Fruit fly (Drosophila melanogaster) whole organism, embryonic: Measurements from ENCODE around the gene CG43221.

Experiments used
- Abd-B ChIP-seq: fragments of 200-800 bp; sonication (Bioruptor generic); optimal IDR thresholded peaks from 2 replicates; lab custom pipeline; 2018; ENCODE audit warnings: missing biosample characterization, mild to moderate bottlenecking, missing genetic modification characterization, moderate library complexity
- Adf1 ChIP-seq: fragments of 200-800 bp; sonication (Bioruptor generic); IDR thresholded peaks from 2 replicates; pipeline ENCODE4 v1.3.6; 2022; ENCODE audit warnings: missing biosample characterization, missing genetic modification characterization
- CG10565 ChIP-seq: fragments of 200-800 bp; sonication (Bioruptor generic); optimal IDR thresholded peaks from 3 replicates; lab custom pipeline; 2016; ENCODE audit warnings: missing biosample characterization, mild to moderate bottlenecking, missing genetic modification characterization
- CG11247 ChIP-seq: fragments of 200-800 bp; sonication (Bioruptor generic); IDR thresholded peaks from 2 replicates; pipeline ENCODE4 v1.3.6; 2022; ENCODE audit warnings: missing biosample characterization, missing genetic modification characterization
- CG11560 ChIP-seq: fragments of 200-800 bp; sonication (Bioruptor generic); IDR thresholded peaks from 3 replicates; pipeline ENCODE4 v1.3.6; 2022; ENCODE audit warnings: missing biosample characterization, missing genetic modification characterization
- CG11695 ChIP-seq: fragments of 200-800 bp; sonication (Bioruptor generic); IDR thresholded peaks from 3 replicates; pipeline ENCODE4 v1.3.6; 2022; ENCODE audit warnings: missing biosample characterization, missing genetic modification characterization
- CG11696 ChIP-seq: fragments of 200-800 bp; sonication (Bioruptor generic); IDR thresholded peaks from 2 replicates; pipeline ENCODE4 v1.3.6; 2022; ENCODE audit warnings: missing biosample characterization, missing genetic modification characterization
- CG12155 ChIP-seq: fragments of 200-800 bp; sonication (Bioruptor generic); optimal IDR thresholded peaks from 3 replicates; lab custom pipeline; 2016; ENCODE audit warnings: missing biosample characterization, missing genetic modification characterization
- CG12299 ChIP-seq: fragments of 200-800 bp; sonication (Bioruptor generic); optimal IDR thresholded peaks from 2 replicates; lab custom pipeline; 2018; ENCODE audit warnings: missing biosample characterization, mild to moderate bottlenecking, missing genetic modification characterization
- CG12942 ChIP-seq: fragments of 200-800 bp; sonication (Bioruptor generic); optimal IDR thresholded peaks from 3 replicates; lab custom pipeline; 2016; ENCODE audit warnings: missing biosample characterization, missing genetic modification characterization
- CG13296 ChIP-seq: fragments of 200-800 bp; sonication (Bioruptor generic); optimal IDR thresholded peaks from 3 replicates; lab custom pipeline; 2018; ENCODE audit warnings: missing biosample characterization, mild to moderate bottlenecking, missing genetic modification characterization
- CG13624 ChIP-seq: fragments of 200-800 bp; sonication (Bioruptor generic); optimal IDR thresholded peaks from 2 replicates; lab custom pipeline; 2016; ENCODE audit warnings: missing biosample characterization, missing genetic modification characterization
- CG14667 ChIP-seq: fragments of 200-800 bp; sonication (Bioruptor generic); IDR thresholded peaks from 2 replicates; pipeline ENCODE4 v1.3.6; 2022; ENCODE audit warnings: missing biosample characterization, missing genetic modification characterization
- CG14860 ChIP-seq: fragments of 200-800 bp; sonication (Bioruptor generic); IDR thresholded peaks from 3 replicates; pipeline ENCODE4 v1.3.6; 2022; ENCODE audit warnings: missing biosample characterization, missing genetic modification characterization; ENCODE audit not compliant: partially characterized antibody
- CG15601 ChIP-seq: fragments of 200-800 bp; sonication (Bioruptor generic); optimal IDR thresholded peaks from 3 replicates; lab custom pipeline; 2019; ENCODE audit warnings: missing biosample characterization, mild to moderate bottlenecking, missing genetic modification characterization, moderate library complexity
- CG18764 ChIP-seq: fragments of 200-800 bp; sonication (Bioruptor generic); optimal IDR thresholded peaks from 3 replicates; lab custom pipeline; 2016; ENCODE audit warnings: missing biosample characterization, missing genetic modification characterization
- CG2678 ChIP-seq: fragments of 200-800 bp; sonication (Bioruptor generic); optimal IDR thresholded peaks from 3 replicates; lab custom pipeline; 2019; ENCODE audit warnings: missing biosample characterization, mild to moderate bottlenecking, missing genetic modification characterization, moderate library complexity
- CG2889 ChIP-seq: fragments of 200-800 bp; sonication (Bioruptor generic); IDR thresholded peaks from 3 replicates; pipeline ENCODE4 v1.3.6; 2022; ENCODE audit warnings: missing biosample characterization, missing genetic modification characterization
- CG31365 ChIP-seq: fragments of 200-800 bp; sonication (Bioruptor generic); optimal IDR thresholded peaks from 2 replicates; lab custom pipeline; 2018; ENCODE audit warnings: missing biosample characterization, mild to moderate bottlenecking, missing genetic modification characterization
- CG3281 ChIP-seq: fragments of 200-800 bp; sonication (Bioruptor generic); optimal IDR thresholded peaks from 3 replicates; lab custom pipeline; 2017; ENCODE audit warnings: missing biosample characterization, mild to moderate bottlenecking, missing genetic modification characterization
- CG3407 ChIP-seq: fragments of 200-800 bp; sonication (Bioruptor generic); optimal IDR thresholded peaks from 2 replicates; lab custom pipeline; 2018; ENCODE audit warnings: missing biosample characterization, mild to moderate bottlenecking, missing genetic modification characterization
- CG4360 ChIP-seq: fragments of 200-800 bp; sonication (Bioruptor generic); IDR thresholded peaks from 2 replicates; pipeline ENCODE4 v1.3.6; 2022; ENCODE audit warnings: missing biosample characterization, missing genetic modification characterization
- CG4730 ChIP-seq: fragments of 200-800 bp; sonication (Bioruptor generic); IDR thresholded peaks from 2 replicates; pipeline ENCODE4 v1.3.6; 2022; ENCODE audit warnings: missing biosample characterization, missing genetic modification characterization
- CG7928 ChIP-seq: fragments of 200-800 bp; sonication (Bioruptor generic); optimal IDR thresholded peaks from 2 replicates; lab custom pipeline; 2017; ENCODE audit warnings: missing biosample characterization, mild to moderate bottlenecking, missing genetic modification characterization
- CG8944 ChIP-seq: fragments of 200-800 bp; sonication (Bioruptor generic); optimal IDR thresholded peaks from 3 replicates; lab custom pipeline; 2016; ENCODE audit warnings: missing biosample characterization, missing genetic modification characterization
- CG9797 ChIP-seq: fragments of 200-800 bp; sonication (Bioruptor generic); optimal IDR thresholded peaks from 3 replicates; lab custom pipeline; 2018; ENCODE audit warnings: missing biosample characterization, mild to moderate bottlenecking, missing genetic modification characterization
- Dbx ChIP-seq: fragments of 200-800 bp; sonication (Bioruptor generic); IDR thresholded peaks from 3 replicates; pipeline ENCODE4 v1.3.6; 2022; ENCODE audit warnings: missing biosample characterization, missing genetic modification characterization
- Dll ChIP-seq: fragments of 200-800 bp; sonication (Bioruptor generic); IDR thresholded peaks from 4 replicates; pipeline ENCODE4 v1.3.6; 2022; ENCODE audit warnings: missing biosample characterization, missing genetic modification characterization; ENCODE audit not compliant: partially characterized antibody
- Dp ChIP-seq: fragments of 200-800 bp; sonication (Bioruptor generic); optimal IDR thresholded peaks from 2 replicates; lab custom pipeline; 2018; ENCODE audit warnings: missing biosample characterization, mild to moderate bottlenecking, missing genetic modification characterization, moderate library complexity
- Dref ChIP-seq: fragments of 200-800 bp; sonication (Bioruptor generic); IDR thresholded peaks from 2 replicates; pipeline ENCODE4 v1.3.6; 2022; ENCODE audit warnings: missing biosample characterization, missing genetic modification characterization
- Fer3 ChIP-seq: fragments of 200-800 bp; sonication (Bioruptor generic); optimal IDR thresholded peaks from 2 replicates; lab custom pipeline; 2018; ENCODE audit warnings: missing biosample characterization, mild to moderate bottlenecking, missing genetic modification characterization, moderate library complexity
- Hand ChIP-seq: fragments of 200-800 bp; sonication (Bioruptor generic); optimal IDR thresholded peaks from 2 replicates; lab custom pipeline; 2017; ENCODE audit warnings: mild to moderate bottlenecking, missing biosample characterization, missing genetic modification reagents, missing genetic modification characterization
- Hmr ChIP-seq: fragments of 200-800 bp; sonication (Bioruptor generic); optimal IDR thresholded peaks from 3 replicates; lab custom pipeline; 2017; ENCODE audit warnings: mild to moderate bottlenecking, missing biosample characterization, missing genetic modification reagents, missing genetic modification characterization
- Hr39 ChIP-seq: fragments of >200 bp; optimal IDR thresholded peaks from 2 replicates; lab custom pipeline; 2017
- Kr ChIP-seq: fragments of 200-800 bp; sonication (Bioruptor generic); optimal IDR thresholded peaks from 2 replicates; lab custom pipeline; 2017; ENCODE audit warnings: missing biosample characterization, mild to moderate bottlenecking, missing genetic modification characterization
- MBD-R2 ChIP-seq: fragments of 200-800 bp; sonication (Bioruptor generic); IDR thresholded peaks from 2 replicates; pipeline ENCODE4 v1.3.6; 2022; ENCODE audit warnings: missing biosample characterization, missing genetic modification characterization
- Neu2 ChIP-seq: fragments of 200-800 bp; sonication (Bioruptor generic); optimal IDR thresholded peaks from 3 replicates; lab custom pipeline; 2016; ENCODE audit warnings: missing biosample characterization, missing genetic modification characterization, borderline replicate concordance
- Nf-YA ChIP-seq: fragments of 200-800 bp; sonication (Bioruptor generic); IDR thresholded peaks from 2 replicates; pipeline ENCODE4 v1.3.6; 2022; ENCODE audit warnings: missing biosample characterization, missing genetic modification characterization
- Nf-YB ChIP-seq: fragments of 200-800 bp; sonication (Bioruptor generic); optimal IDR thresholded peaks from 3 replicates; lab custom pipeline; 2019; ENCODE audit warnings: missing biosample characterization, mild to moderate bottlenecking, missing genetic modification characterization, moderate library complexity
- Ravus ChIP-seq: fragments of 200-800 bp; sonication (Bioruptor generic); IDR thresholded peaks from 2 replicates; pipeline ENCODE4 v1.3.6; 2022; ENCODE audit warnings: missing biosample characterization, missing genetic modification characterization
- Sox102F ChIP-seq: fragments of 200-800 bp; sonication (Bioruptor generic); optimal IDR thresholded peaks from 2 replicates; lab custom pipeline; 2018; ENCODE audit warnings: missing biosample characterization, mild to moderate bottlenecking, missing genetic modification characterization, moderate library complexity
- chn ChIP-seq: fragments of 200-800 bp; sonication (Bioruptor generic); optimal IDR thresholded peaks from 2 replicates; lab custom pipeline; 2016; ENCODE audit warnings: missing biosample characterization, missing genetic modification characterization
- ci ChIP-seq: fragments of 200-800 bp; sonication (Bioruptor generic); IDR thresholded peaks from 3 replicates; pipeline ENCODE4 v1.3.6; 2022; ENCODE audit warnings: missing biosample characterization, missing genetic modification characterization
- en ChIP-seq: fragments of 200-800 bp; sonication (Bioruptor generic); optimal IDR thresholded peaks from 2 replicates; lab custom pipeline; 2016; ENCODE audit warnings: missing biosample characterization, missing genetic modification characterization
- ewg ChIP-seq: fragments of 200-800 bp; sonication (Bioruptor generic); optimal IDR thresholded peaks from 3 replicates; lab custom pipeline; 2017; ENCODE audit warnings: mild to moderate bottlenecking, missing biosample characterization, missing genetic modification reagents, missing genetic modification characterization
- kah ChIP-seq: fragments of 200-800 bp; sonication (Bioruptor generic); optimal IDR thresholded peaks from 2 replicates; lab custom pipeline; 2018; ENCODE audit warnings: missing biosample characterization, mild to moderate bottlenecking, missing genetic modification characterization
- nmo ChIP-seq: fragments of 200-800 bp; sonication (Bioruptor generic); optimal IDR thresholded peaks from 2 replicates; lab custom pipeline; 2018; ENCODE audit warnings: missing biosample characterization, mild to moderate bottlenecking, missing genetic modification characterization, moderate library complexity
- rib ChIP-seq: fragments of 200-800 bp; sonication (Bioruptor generic); IDR thresholded peaks from 2 replicates; pipeline ENCODE4 v1.3.6; 2022; ENCODE audit warnings: missing biosample characterization, missing genetic modification characterization
- row ChIP-seq: fragments of 200-800 bp; sonication (Bioruptor generic); IDR thresholded peaks from 3 replicates; pipeline ENCODE4 v1.3.6; 2022; ENCODE audit warnings: missing biosample characterization, missing genetic modification characterization

The CG43221 gene

DNA sequence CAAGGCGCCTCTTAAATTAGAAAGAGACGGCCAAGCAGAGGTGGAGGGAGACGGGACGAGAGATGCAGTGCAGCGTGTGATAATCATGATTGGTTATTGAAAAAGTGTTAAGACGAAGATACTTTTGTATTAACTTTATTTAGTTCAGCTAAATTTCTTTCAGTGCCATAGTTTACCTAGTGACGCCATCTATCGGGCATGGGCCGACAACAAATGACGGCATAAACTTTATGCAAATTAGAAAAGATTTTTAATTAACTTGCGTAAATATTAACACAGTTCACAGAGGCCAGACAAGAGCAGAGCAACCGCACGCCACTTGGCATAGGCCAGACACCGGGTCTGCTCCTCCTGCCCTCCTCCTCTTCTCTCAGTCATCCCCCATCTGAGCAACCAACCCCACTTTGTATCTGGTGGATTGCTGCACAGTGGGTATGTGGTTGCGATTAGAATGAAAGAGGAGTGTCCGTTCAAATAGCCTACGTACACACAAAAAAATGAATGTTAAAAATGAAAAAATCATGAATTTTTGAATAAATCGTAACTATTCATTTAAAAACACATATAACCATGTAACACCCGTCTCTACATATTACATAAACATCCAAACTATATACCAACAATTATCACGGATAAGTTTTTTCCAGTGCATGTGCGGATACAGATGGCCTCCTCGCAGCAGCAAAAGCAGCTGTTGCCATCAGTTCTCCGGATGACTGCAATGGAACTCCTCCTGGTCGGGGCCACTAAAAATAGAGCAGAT, 19.5 kb upstream of the CG43221 start (continued):
- TF ChIP-seq ewg (GFP tag; lab: Kevin White, UChicago) (peak; percentile 72), CG2678 (tag; lab: Kevin White, UChicago) (peak; percentile 89), Hmr (GFP tag; lab: Kevin White, UChicago) (peak; percentile 79), Adf1 (GFP tag; lab: Robert Waterston, UW) (peak; percentile 43; the same call in 1 of the 2 replicates), Sox102F (GFP tag; lab: Kevin White, UChicago) (peak; percentile 90), MBD-R2 (peak; percentile 50; the same call in 1 of the 2 replicates), CG8944 (GFP tag; lab: Kevin White, UChicago) (peak; percentile 77), Hand (peak; percentile 80), Abd-B (GFP tag; lab: Kevin White, UChicago) (peak; percentile 63), CG31365 (tag; lab: Kevin White, UChicago) (peak; percentile 17), CG3407 (GFP tag; lab: Kevin White, UChicago) (peak; percentile 58), CG14860 (GFP tag; lab: Robert Waterston, UW) (no peak), Nf-YB (GFP tag; lab: Kevin White, UChicago) (no peak), Dp (GFP tag; lab: Kevin White, UChicago) (no peak), CG9797 (GFP tag; lab: Kevin White, UChicago) (no peak), CG12155 (GFP tag; lab: Kevin White, UChicago) (peak; percentile 73), CG11247 (GFP tag; lab: Robert Waterston, UW) (peak; percentile 47; the same call in 1 of the 2 replicates), Hr39 (lab: Kevin White, UChicago) (no peak), chn (peak; percentile 60), CG15601 (tag; lab: Kevin White, UChicago) (peak; percentile 83), Neu2 (GFP tag; lab: Kevin White, UChicago) (no peak), nmo (GFP tag; lab: Kevin White, UChicago) (peak; percentile 91), CG18764 (GFP tag; lab: Kevin White, UChicago) (peak; percentile 68), Dbx (GFP tag; lab: Robert Waterston, UW) (peak; percentile 81), row (peak; percentile 86), Kr (GFP tag; lab: Kevin White, UChicago) (no peak), Dll (GFP tag; lab: Robert Waterston, UW) (no peak), CG3281 (GFP tag; lab: Kevin White, UChicago) (peak; percentile 75), CG11696 (peak; percentile 57), CG13296 (peak; percentile 59), CG11560 (tag; lab: Robert Waterston, UW) (peak; percentile 48; the same call in 1 of the 3 replicates), rib (GFP tag; lab: Robert Waterston, UW) (no peak), CG4360 (GFP tag; lab: Robert Waterston, UW) (peak; percentile 51; the same call in 1 of the 2 replicates), CG4730 (peak; percentile 30; the same call in 1 of the 2 replicates), Nf-YA (peak; percentile 80), CG10565 (peak; percentile 7), CG13624 (GFP tag; lab: Kevin White, UChicago) (peak; percentile 77), Ravus (GFP tag; lab: Robert Waterston, UW) (no peak), CG2889 (peak; percentile 61; the same call in 2 of the 3 replicates), Dref (GFP tag; lab: Robert Waterston, UW) (no peak), kah (GFP tag; lab: Kevin White, UChicago) (peak; percentile 77), Fer3 (tag; lab: Kevin White, UChicago) (peak; percentile 76), CG11695 (GFP tag; lab: Robert Waterston, UW) (peak; percentile 65), ci (peak; percentile 92), en (peak; percentile 69), CG14667 (GFP tag; lab: Robert Waterston, UW) (peak; percentile 69; the same call in 1 of the 2 replicates), CG12942 (GFP tag; lab: Kevin White, UChicago) (peak; percentile 72), CG7928 (GFP tag; lab: Kevin White, UChicago) (peak; percentile 25), CG12299 (tag; lab: Kevin White, UChicago) (peak; percentile 71)
